Worm (Caenorhabditis elegans) whole organism, L2 larva: Measurements from ENCODE around the gene sra-1.

Experiments
- F13H6.1 ChIP-seq: sonication (generic microtip); optimal IDR thresholded peaks from 2 replicates; lab custom pipeline; 2016; ENCODE audit warnings: missing genetic modification characterization, missing compliant biosample characterization
- Y55F3AM.14 ChIP-seq: fragments of 200-800 bp; sonication (Bioruptor generic); optimal IDR thresholded peaks from 2 replicates; lab custom pipeline; 2018; ENCODE audit warnings: mild to moderate bottlenecking, missing genetic modification characterization, missing compliant biosample characterization
- alr-1 ChIP-seq: fragments of 150-350 bp; optimal IDR thresholded peaks from 2 replicates; lab custom pipeline; 2014; ENCODE audit warnings: missing biosample characterization, missing genetic modification characterization
- aly-2 ChIP-seq: fragments of 150-350 bp; optimal IDR thresholded peaks from 2 replicates; lab custom pipeline; 2014; ENCODE audit warnings: missing biosample characterization, missing genetic modification characterization
- ama-1 ChIP-seq: fragments of 150-350 bp; optimal IDR thresholded peaks from 2 replicates; lab custom pipeline; 2018; ENCODE audit warnings: inconsistent platforms
- blmp-1 ChIP-seq: sonication (generic microtip); optimal IDR thresholded peaks from 2 replicates; lab custom pipeline; 2017; ENCODE audit warnings: missing genetic modification characterization, mild to moderate bottlenecking, missing compliant biosample characterization, antibody characterized with exemption, moderate library complexity; ENCODE audit not compliant: insufficient read depth
- ceh-16 ChIP-seq: fragments of 150-350 bp; optimal IDR thresholded peaks from 2 replicates; lab custom pipeline; 2014; ENCODE audit warnings: missing biosample characterization, missing genetic modification characterization
- ceh-82 ChIP-seq: fragments of 150-350 bp; optimal IDR thresholded peaks from 2 replicates; lab custom pipeline; 2014; ENCODE audit warnings: missing biosample characterization, missing genetic modification characterization
- crh-2 ChIP-seq: sonication (generic microtip); optimal IDR thresholded peaks from 2 replicates; lab custom pipeline; 2017; ENCODE audit warnings: missing biosample characterization, missing genetic modification characterization
- dmd-4 ChIP-seq: sonication (generic microtip); optimal IDR thresholded peaks from 2 replicates; lab custom pipeline; 2017; ENCODE audit warnings: missing biosample characterization, missing genetic modification characterization
- egl-27 ChIP-seq: sonication (generic microtip); optimal IDR thresholded peaks from 3 replicates; lab custom pipeline; 2017; ENCODE audit warnings: missing biosample characterization, missing genetic modification reagents, missing genetic modification characterization
- fos-1 ChIP-seq: fragments of 150-350 bp; optimal IDR thresholded peaks from 2 replicates; lab custom pipeline; 2014; ENCODE audit warnings: missing biosample characterization, missing genetic modification characterization
- gmeb-1 ChIP-seq: fragments of 150-350 bp; optimal IDR thresholded peaks from 2 replicates; lab custom pipeline; 2014; ENCODE audit warnings: missing biosample characterization, missing genetic modification characterization
- lin-11 ChIP-seq: fragments of 150-350 bp; sonication (generic microtip); optimal IDR thresholded peaks from 2 replicates; lab custom pipeline; 2014; ENCODE audit warnings: missing biosample characterization, missing genetic modification characterization, inconsistent platforms, mixed read lengths
- lsy-2 ChIP-seq, 2 experiments: fragments of 150-350 bp in 1 of 2; sonication (generic microtip) in 1 of 2; optimal IDR thresholded peaks; 2 replicates each; lab custom pipeline; 2014 to 2017; ENCODE audit warnings: missing biosample characterization in 2 of 2, missing genetic modification characterization in 2 of 2
- mab-5 ChIP-seq: fragments of 150-350 bp; optimal IDR thresholded peaks from 2 replicates; lab custom pipeline; 2014; ENCODE audit warnings: missing biosample characterization, missing genetic modification characterization
- mbf-1 ChIP-seq: sonication (generic microtip); optimal IDR thresholded peaks from 2 replicates; lab custom pipeline; 2017; ENCODE audit warnings: missing biosample characterization, missing genetic modification characterization
- nhr-10 ChIP-seq: sonication (generic microtip); optimal IDR thresholded peaks from 2 replicates; lab custom pipeline; 2017; ENCODE audit warnings: missing biosample characterization, missing genetic modification characterization
- nhr-11 ChIP-seq: fragments of 150-350 bp; optimal IDR thresholded peaks from 2 replicates; lab custom pipeline; 2014; ENCODE audit warnings: missing biosample characterization, missing genetic modification characterization
- nhr-12 ChIP-seq: fragments of 150-350 bp; optimal IDR thresholded peaks from 2 replicates; lab custom pipeline; 2014; ENCODE audit warnings: missing biosample characterization, missing genetic modification characterization
- nhr-129 ChIP-seq: fragments of 150-350 bp; optimal IDR thresholded peaks from 2 replicates; lab custom pipeline; 2014; ENCODE audit warnings: missing biosample characterization, missing genetic modification characterization
- nhr-21 ChIP-seq: fragments of 150-350 bp; optimal IDR thresholded peaks from 2 replicates; lab custom pipeline; 2014; ENCODE audit warnings: missing biosample characterization, missing genetic modification characterization
- nhr-23 ChIP-seq: fragments of 150-350 bp; optimal IDR thresholded peaks from 2 replicates; lab custom pipeline; 2014; ENCODE audit warnings: missing biosample characterization, missing genetic modification reagents, missing genetic modification characterization
- nhr-237 ChIP-seq: fragments of 150-350 bp; optimal IDR thresholded peaks from 2 replicates; lab custom pipeline; 2014; ENCODE audit warnings: missing biosample characterization, missing genetic modification characterization
- nhr-25 ChIP-seq: fragments of 150-350 bp; sonication (generic microtip); optimal IDR thresholded peaks from 3 replicates; lab custom pipeline; 2014; ENCODE audit warnings: missing biosample characterization, missing genetic modification characterization
- nhr-6 ChIP-seq: fragments of 150-350 bp; optimal IDR thresholded peaks from 2 replicates; lab custom pipeline; 2014; ENCODE audit warnings: missing biosample characterization, missing genetic modification characterization
- nhr-77 ChIP-seq: fragments of 150-350 bp; optimal IDR thresholded peaks from 2 replicates; lab custom pipeline; 2014; ENCODE audit warnings: missing biosample characterization, missing genetic modification characterization
- peb-1 ChIP-seq: fragments of 150-350 bp; optimal IDR thresholded peaks from 2 replicates; lab custom pipeline; 2014; ENCODE audit warnings: missing biosample characterization, missing genetic modification characterization
- sem-4 ChIP-seq: fragments of 150-350 bp; optimal IDR thresholded peaks from 2 replicates; lab custom pipeline; 2014; ENCODE audit warnings: missing biosample characterization, missing genetic modification reagents, missing genetic modification characterization
- skn-1 ChIP-seq: sonication (generic microtip); optimal IDR thresholded peaks from 2 replicates; lab custom pipeline; 2017; ENCODE audit warnings: missing biosample characterization, missing genetic modification characterization
- sma-3 ChIP-seq: sonication (generic microtip); optimal IDR thresholded peaks from 2 replicates; lab custom pipeline; 2016; ENCODE audit warnings: missing genetic modification reagents, missing genetic modification characterization, missing compliant biosample characterization
- sma-9 ChIP-seq, 2 experiments: fragments of 150-350 bp in 1 of 2; sonication (generic microtip) in 1 of 2; optimal IDR thresholded peaks; 2 replicates each; lab custom pipeline; 2014 to 2016; ENCODE audit warnings: missing genetic modification characterization in 2 of 2, mild to moderate bottlenecking in 1 of 2, missing biosample characterization in 1 of 2, missing compliant biosample characterization in 1 of 2, missing genetic modification reagents in 1 of 2, moderate library complexity in 1 of 2
- snpc-4 ChIP-seq: fragments of 150-350 bp; optimal IDR thresholded peaks from 2 replicates; lab custom pipeline; 2014; ENCODE audit warnings: missing biosample characterization, missing genetic modification characterization
- unc-39 ChIP-seq: fragments of 150-350 bp; optimal IDR thresholded peaks from 2 replicates; lab custom pipeline; 2014; ENCODE audit warnings: missing biosample characterization, missing genetic modification characterization
- unc-62 ChIP-seq: fragments of 150-350 bp; optimal IDR thresholded peaks from 2 replicates; lab custom pipeline; 2014; ENCODE audit warnings: missing biosample characterization, missing genetic modification reagents, missing genetic modification characterization
- ztf-1 ChIP-seq: fragments of 200-800 bp; sonication (Bioruptor generic); conservative IDR thresholded peaks from 2 replicates; pipeline ENCODE4 v1.3.6; 2022; ENCODE audit warnings: missing genetic modification characterization, missing compliant biosample characterization
- ztf-11 ChIP-seq: sonication (generic microtip); optimal IDR thresholded peaks from 2 replicates; lab custom pipeline; 2017; ENCODE audit warnings: missing biosample characterization, missing genetic modification characterization
- ztf-4 ChIP-seq: fragments of 150-350 bp; optimal IDR thresholded peaks from 2 replicates; lab custom pipeline; 2014; ENCODE audit warnings: missing biosample characterization, missing genetic modification characterization

The sra-1 gene

DNA sequence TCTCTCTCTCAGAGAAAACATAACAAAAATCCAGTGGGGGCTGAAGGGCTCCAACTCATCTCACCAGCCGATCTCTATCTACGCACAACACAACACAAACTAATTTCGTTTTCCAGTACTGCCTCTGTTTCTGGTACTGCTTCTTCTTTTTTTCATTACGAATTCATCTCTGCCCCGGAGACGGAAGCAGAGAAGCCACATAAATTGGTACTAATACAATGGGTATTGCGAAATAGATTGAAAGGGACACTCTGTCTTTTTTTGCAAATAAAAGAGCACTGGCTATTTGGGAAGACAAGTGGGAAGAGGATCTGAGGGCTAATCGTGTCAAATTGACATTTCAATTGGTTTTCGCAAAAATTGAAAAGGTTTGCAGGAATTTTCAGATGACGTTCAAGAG is 24.2 kb downstream of the sra-1 start (continued):
- TF ChIP-seq ztf-1 (no peak), skn-1 (tag; lab: Kevin White, UChicago) (no peak), fos-1 (tag; lab: Kevin White, UChicago) (no peak), nhr-23 (no peak), sma-9 (GFP tag; optimal IDR thresholded peaks at IDR 0.05; lab: Kevin White, UChicago) (peak; percentile 29), sma-9 (tag; optimal IDR thresholded peaks at IDR 0.05; lab: Kevin White, UChicago) (no peak), dmd-4 (no peak)

DNA sequence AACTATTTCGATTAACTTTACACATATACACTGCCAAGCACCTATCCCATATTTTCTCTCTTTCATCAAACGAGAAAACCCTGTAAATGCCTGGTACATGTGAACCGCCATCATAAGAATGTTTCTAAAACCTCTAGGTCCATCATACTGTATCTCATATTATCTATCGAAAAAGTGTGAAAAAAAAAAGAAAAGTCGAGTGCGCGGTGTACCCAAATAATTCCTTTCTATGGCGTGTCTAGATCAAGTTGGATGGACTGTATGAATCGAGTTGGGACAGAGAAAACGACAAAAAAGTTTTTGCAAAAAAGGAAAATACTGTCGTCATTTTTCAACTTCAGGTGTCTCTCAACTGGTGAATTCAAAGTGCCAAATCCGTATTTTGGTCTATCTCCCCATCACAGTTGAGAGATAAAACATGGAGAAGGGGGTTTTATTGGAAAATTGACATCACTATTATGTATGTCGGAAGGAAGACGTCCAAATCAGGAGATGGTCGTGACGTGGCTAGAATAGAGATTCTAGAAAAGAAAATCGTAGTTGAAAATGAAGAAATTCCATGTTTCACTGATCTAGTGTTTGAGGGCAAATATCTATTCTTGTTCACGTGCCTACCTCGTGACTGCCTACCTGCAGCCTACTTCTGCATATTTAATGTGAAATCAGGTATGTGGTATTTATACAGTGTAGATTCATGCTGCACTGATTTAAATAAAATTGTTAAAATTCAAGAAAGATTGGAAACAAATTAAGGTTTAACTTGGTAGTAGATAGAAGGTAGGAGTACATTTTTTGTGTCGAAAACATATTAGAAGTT is 28.0 kb downstream of the sra-1 start:
- TF ChIP-seq nhr-237 (tag; lab: Kevin White, UChicago) (no peak), alr-1 (tag; lab: Kevin White, UChicago) (no peak), nhr-10 (tag; lab: Kevin White, UChicago) (no peak), crh-2 (tag; lab: Kevin White, UChicago) (peak; percentile 21), nhr-21 (no peak), snpc-4 (tag; lab: Kevin White, UChicago) (no peak), ceh-82 (tag; lab: Kevin White, UChicago) (no peak), nhr-23 (no peak), nhr-25 (tag; lab: Kevin White, UChicago) (peak; percentile 49), nhr-129 (tag; lab: Kevin White, UChicago) (peak; percentile 10), sma-3 (GFP tag; lab: Kevin White, UChicago) (peak; percentile 30), sma-9 (GFP tag; optimal IDR thresholded peaks at IDR 0.05; lab: Kevin White, UChicago) (peak; percentile 61), sma-9 (tag; optimal IDR thresholded peaks at IDR 0.05; lab: Kevin White, UChicago) (no peak), egl-27 (tag; lab: Kevin White, UChicago) (peak; percentile 10)

DNA sequence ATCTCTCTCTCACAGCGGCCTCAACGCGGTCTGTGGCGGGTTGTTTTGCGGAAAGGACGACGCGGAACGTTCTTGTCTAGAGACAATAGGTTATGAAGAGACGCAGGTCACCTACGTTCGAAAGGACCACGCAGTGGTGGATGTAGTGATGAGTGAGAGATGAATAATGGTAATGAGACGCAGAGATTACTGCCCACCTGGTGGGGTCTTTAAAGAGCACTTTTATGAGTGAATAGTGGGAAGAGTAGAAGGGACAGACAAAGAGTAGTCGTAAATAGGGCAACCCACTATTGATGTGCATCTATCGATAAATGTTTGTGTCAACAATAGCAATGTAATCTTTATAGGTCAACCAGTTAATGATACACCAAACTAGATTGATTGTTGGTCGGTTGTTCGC is 30.4 kb downstream of the sra-1 start:
- TF ChIP-seq Y55F3AM.14 (GFP tag; lab: Kevin White, UChicago) = no peak
- no peak for TF ChIP-seq nhr-23
- no peak for TF ChIP-seq unc-62
- no peak for TF ChIP-seq nhr-6
- TF ChIP-seq lsy-2 (tag; optimal IDR thresholded peaks at IDR 0.05; lab: Kevin White, UChicago) = no peak
- TF ChIP-seq aly-2 (tag; lab: Kevin White, UChicago) = no peak
- TF ChIP-seq blmp-1 = no peak
- no peak for TF ChIP-seq peb-1 (tag; lab: Kevin White, UChicago)
- no peak for TF ChIP-seq ama-1
- TF ChIP-seq mbf-1 (tag; lab: Kevin White, UChicago) = no peak
- TF ChIP-seq mab-5 = no peak
- TF ChIP-seq nhr-10 (tag; lab: Kevin White, UChicago) = no peak
- TF ChIP-seq sem-4 (tag; lab: Kevin White, UChicago) = no peak
- TF ChIP-seq unc-39 (tag; lab: Kevin White, UChicago) = no peak
- no peak for TF ChIP-seq nhr-25 (tag; lab: Kevin White, UChicago)
- TF ChIP-seq nhr-11 (tag; lab: Kevin White, UChicago) = no peak
- no peak for TF ChIP-seq alr-1 (tag; lab: Kevin White, UChicago)
- no peak for TF ChIP-seq ztf-4 (tag; lab: Kevin White, UChicago)
- TF ChIP-seq sma-9 (GFP tag; optimal IDR thresholded peaks at IDR 0.05; lab: Kevin White, UChicago) = no peak
- TF ChIP-seq sma-9 (tag; optimal IDR thresholded peaks at IDR 0.05; lab: Kevin White, UChicago) = no peak
- TF ChIP-seq, all 48 proteins: peak for 0

DNA sequence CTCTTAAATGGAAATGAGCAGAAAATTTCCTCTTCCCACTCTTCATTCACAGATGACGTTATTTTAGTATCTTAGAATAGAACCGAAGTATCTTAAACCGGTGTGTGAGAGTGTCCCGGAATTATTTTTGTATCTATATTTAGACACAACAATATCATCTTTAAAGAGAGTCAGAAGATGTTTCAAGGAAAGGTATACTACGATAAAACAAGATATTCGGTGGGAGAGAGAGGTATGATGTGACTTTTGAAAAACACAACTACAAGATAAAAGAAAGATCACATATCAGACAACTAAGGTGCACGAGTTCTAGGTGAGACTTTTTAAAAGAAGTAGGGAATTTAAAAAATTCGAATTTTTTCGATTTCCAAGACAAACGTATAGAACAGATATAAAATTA is 30.9 kb downstream of the sra-1 start:
- TF ChIP-seq ztf-11 = no peak
- TF ChIP-seq nhr-12 = no peak
- no peak for TF ChIP-seq dmd-4
- no peak for TF ChIP-seq ceh-16 (tag; lab: Kevin White, UChicago)
- no peak for TF ChIP-seq fos-1 (tag; lab: Kevin White, UChicago)
- no peak for TF ChIP-seq sem-4 (tag; lab: Kevin White, UChicago)
- no peak for TF ChIP-seq skn-1 (tag; lab: Kevin White, UChicago)
- TF ChIP-seq unc-62 = no peak
- TF ChIP-seq nhr-25 (tag; lab: Kevin White, UChicago) = peak; percentile 8
- peak; percentile 55 for TF ChIP-seq sma-9 (GFP tag; optimal IDR thresholded peaks at IDR 0.05; lab: Kevin White, UChicago)
- TF ChIP-seq sma-9 (tag; optimal IDR thresholded peaks at IDR 0.05; lab: Kevin White, UChicago) = no peak
- TF ChIP-seq F13H6.1 (tag; lab: Kevin White, UChicago) = no peak
- TF ChIP-seq lsy-2 (tag; optimal IDR thresholded peaks at IDR 0.05; lab: Kevin White, UChicago) = peak in 1 of 2 experiments; percentile 14
- TF ChIP-seq nhr-77 = no peak
- no peak for TF ChIP-seq blmp-1
- no peak for TF ChIP-seq nhr-237 (tag; lab: Kevin White, UChicago)
- no peak for TF ChIP-seq lin-11 (tag; lab: Kevin White, UChicago)
- no peak for TF ChIP-seq gmeb-1
- TF ChIP-seq Y55F3AM.14 (GFP tag; lab: Kevin White, UChicago) = no peak
- TF ChIP-seq, all 48 proteins: peak for 3
